Worm (Caenorhabditis elegans): Measurements from ENCODE around the gene sre-34.

DNA sequence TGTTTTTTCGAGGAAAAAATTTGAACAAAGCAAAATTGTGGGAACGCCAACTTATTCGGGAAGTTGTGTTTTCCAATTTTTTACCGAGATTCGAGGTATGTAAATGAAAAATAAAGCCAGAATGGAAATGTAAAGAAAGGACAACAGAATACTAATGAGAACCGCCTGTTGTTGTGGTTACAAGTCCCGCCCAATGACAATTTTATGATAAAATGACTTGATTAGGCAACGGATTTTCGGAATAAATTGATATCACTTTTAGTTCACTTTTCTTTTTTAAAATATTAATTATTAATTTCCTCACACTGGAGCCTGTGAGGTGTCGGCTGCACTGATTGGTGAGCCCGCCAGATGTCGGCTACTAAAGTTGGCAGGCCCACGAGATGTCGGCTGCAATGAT lies 17.6 kb upstream of the sre-34 start, which contains the start of gene dct-12:
- no peak for TF ChIP-seq fos-1 (tag; optimal IDR thresholded peaks at IDR 0.05)
- TF ChIP-seq efl-1 (optimal IDR thresholded peaks at IDR 0.05), result no peak
- TF ChIP-seq efl-1 (GFP tag; optimal IDR thresholded peaks at IDR 0.05 in 1 of 2), result no peak
- TF ChIP-seq dpl-1 (GFP tag; optimal IDR thresholded peaks at IDR 0.05), result no peak
- no peak for TF ChIP-seq lin-39 (tag; optimal IDR thresholded peaks at IDR 0.05)
- no peak for TF ChIP-seq elt-3 (tag; optimal IDR thresholded peaks at IDR 0.05)
- TF ChIP-seq snu-23 (GFP tag; optimal IDR thresholded peaks at IDR 0.05), result no peak
- no peak for TF ChIP-seq skn-1 (tag; optimal IDR thresholded peaks at IDR 0.05)
- no peak for TF ChIP-seq snpc-4 (tag; optimal IDR thresholded peaks at IDR 0.05)
- no peak for TF ChIP-seq ztf-11 (tag; optimal IDR thresholded peaks at IDR 0.05)
- no peak for TF ChIP-seq rnt-1 (tag; optimal IDR thresholded peaks at IDR 0.05)
- no peak for TF ChIP-seq nhr-84 (tag; optimal IDR thresholded peaks at IDR 0.05)

All from whole organism, L1 larva.